Fruit fly (Drosophila melanogaster) whole organism, larva: Measurements from ENCODE around the gene CG3987.

ENCODE experiments used
- noc ChIP-seq: fragments of 200-800 bp; sonication (Bioruptor generic); optimal IDR thresholded peaks from 3 replicates; lab custom pipeline; 2019; ENCODE audit warnings: missing biosample characterization, mild to moderate bottlenecking, missing genetic modification characterization, moderate library complexity

CG3987 gene

dm6 chr3R:15139816-15140473, at the start of gene CG3987:
TSS of gene CG3987 (plus strand) at chr3R:15139958.
- TF ChIP-seq noc (tag; lab: Kevin White, UChicago) = no peak

- no peak for TF ChIP-seq noc (tag; lab: Kevin White, UChicago)
Observed at dm6 chr3R:15091680-15092343, 47.9 kb upstream of the CG3987 start.

dm6 chr3R:15092351-15092750, 47.4 kb upstream of the CG3987 start:
- TF ChIP-seq noc (tag; lab: Kevin White, UChicago) = no peak

dm6 chr3R:15092784-15093183, 47.0 kb upstream of the CG3987 start:
- TF ChIP-seq noc (tag; lab: Kevin White, UChicago) = no peak

dm6 chr3R:15094218-15094928, 45.4 kb upstream of the CG3987 start:
- peak; percentile 40 for TF ChIP-seq noc (tag; lab: Kevin White, UChicago)

- no peak for TF ChIP-seq noc (tag; lab: Kevin White, UChicago)
Observed at dm6 chr3R:15094929-15095236, 44.9 kb upstream of the CG3987 start.

dm6 chr3R:15095550-15096031, 44.2 kb upstream of the CG3987 start, which contains the start of gene CG6966:
TSS of gene CG6966 (minus strand) at chr3R:15095631.
- peak; percentile 63 for TF ChIP-seq noc (tag; lab: Kevin White, UChicago)

dm6 chr3R:15110135-15110534, 29.6 kb upstream of the CG3987 start:
- TF ChIP-seq noc (tag; lab: Kevin White, UChicago) = no peak

dm6 chr3R:15112232-15112631, 27.5 kb upstream of the CG3987 start:
- TF ChIP-seq noc (tag; lab: Kevin White, UChicago) = no peak

dm6 chr3R:15113584-15113983, 26.2 kb upstream of the CG3987 start:
- no peak for TF ChIP-seq noc (tag; lab: Kevin White, UChicago)

dm6 chr3R:15114465-15115228, 25.1 kb upstream of the CG3987 start:
- TF ChIP-seq noc (tag; lab: Kevin White, UChicago) = no peak

dm6 chr3R:15117765-15118164, 22.0 kb upstream of the CG3987 start:
- TF ChIP-seq noc (tag; lab: Kevin White, UChicago) = no peak

- TF ChIP-seq noc (tag; lab: Kevin White, UChicago) = no peak
Observed at dm6 chr3R:15119730-15120129, 20.0 kb upstream of the CG3987 start.

dm6 chr3R:15121599-15122394, 18.0 kb upstream of the CG3987 start:
- no peak for TF ChIP-seq noc (tag; lab: Kevin White, UChicago)
